Worm (Caenorhabditis elegans) whole organism, mixed stage, embryonic: ENCODE measurements around the gene qars-1.

Experiments used
- bed-3 ChIP-seq: fragments of 200-800 bp; sonication (Bioruptor generic); optimal IDR thresholded peaks from 3 replicates; lab custom pipeline; 2018; ENCODE audit warnings: mild to moderate bottlenecking, missing genetic modification characterization, moderate library complexity, missing compliant biosample characterization
- blmp-1 ChIP-seq: fragments of 150-350 bp; optimal IDR thresholded peaks from 2 replicates; lab custom pipeline; 2014; ENCODE audit warnings: missing biosample characterization, missing genetic modification characterization
- ceh-83 ChIP-seq: fragments of 200-800 bp; sonication (Bioruptor generic); optimal IDR thresholded peaks from 2 replicates; lab custom pipeline; 2018; ENCODE audit warnings: mild to moderate bottlenecking, missing genetic modification characterization, missing compliant biosample characterization
- ces-1 ChIP-seq: fragments of 150-350 bp; optimal IDR thresholded peaks from 2 replicates; lab custom pipeline; 2014; ENCODE audit warnings: missing biosample characterization, missing genetic modification reagents, missing genetic modification characterization
- cnd-1 ChIP-seq: fragments of 200-800 bp; sonication (Bioruptor generic); optimal IDR thresholded peaks from 2 replicates; lab custom pipeline; 2018; ENCODE audit warnings: mild to moderate bottlenecking, missing genetic modification characterization, missing compliant biosample characterization
- drap-1 ChIP-seq: fragments of 200-800 bp; sonication (Bioruptor generic); optimal IDR thresholded peaks from 3 replicates; lab custom pipeline; 2018; ENCODE audit warnings: mild to moderate bottlenecking, missing genetic modification characterization, missing compliant biosample characterization
- elt-1 ChIP-seq: sonication (generic microtip); optimal IDR thresholded peaks from 2 replicates; lab custom pipeline; 2017; ENCODE audit warnings: missing genetic modification characterization, mild to moderate bottlenecking, missing compliant biosample characterization, antibody characterized with exemption, moderate library complexity, borderline replicate concordance; ENCODE audit not compliant: insufficient read depth
- elt-3 ChIP-seq: fragments of 150-350 bp; optimal IDR thresholded peaks from 2 replicates; lab custom pipeline; 2014; ENCODE audit warnings: missing biosample characterization, missing genetic modification characterization
- flh-1 ChIP-seq: fragments of 200-800 bp; sonication (Bioruptor generic); optimal IDR thresholded peaks from 2 replicates; lab custom pipeline; 2018; ENCODE audit warnings: mild to moderate bottlenecking, missing genetic modification characterization, moderate library complexity, missing compliant biosample characterization
- ham-2 ChIP-seq: fragments of 200-800 bp; sonication (Bioruptor generic); optimal IDR thresholded peaks from 2 replicates; lab custom pipeline; 2018; ENCODE audit warnings: mild to moderate bottlenecking, missing genetic modification characterization, missing compliant biosample characterization
- hlh-1 ChIP-seq: fragments of 150-350 bp; optimal IDR thresholded peaks from 2 replicates; lab custom pipeline; 2014; ENCODE audit warnings: missing biosample characterization, missing genetic modification reagents, missing genetic modification characterization
- lin-13 ChIP-seq: fragments of 150-350 bp; optimal IDR thresholded peaks from 2 replicates; lab custom pipeline; 2014; ENCODE audit warnings: missing biosample characterization, missing genetic modification characterization
- lin-32 ChIP-seq: fragments of 200-800 bp; sonication (Bioruptor generic); optimal IDR thresholded peaks from 2 replicates; lab custom pipeline; 2018; ENCODE audit warnings: mild to moderate bottlenecking, missing genetic modification characterization, missing compliant biosample characterization
- lsy-2 ChIP-seq: fragments of 150-350 bp; optimal IDR thresholded peaks from 2 replicates; lab custom pipeline; 2014; ENCODE audit warnings: missing biosample characterization, missing genetic modification characterization
- mab-5 ChIP-seq: fragments of 150-350 bp; optimal IDR thresholded peaks from 2 replicates; lab custom pipeline; 2014; ENCODE audit warnings: missing biosample characterization, missing genetic modification characterization
- mep-1 ChIP-seq: fragments of 150-350 bp; optimal IDR thresholded peaks from 2 replicates; lab custom pipeline; 2017; ENCODE audit warnings: missing biosample characterization, missing genetic modification reagents, missing genetic modification characterization, inconsistent platforms
- mls-2 ChIP-seq: sonication (generic microtip); optimal IDR thresholded peaks from 2 replicates; lab custom pipeline; 2016; ENCODE audit warnings: mild to moderate bottlenecking, missing genetic modification characterization, moderate library complexity, missing compliant biosample characterization
- nhr-12 ChIP-seq: fragments of 150-350 bp; optimal IDR thresholded peaks from 2 replicates; lab custom pipeline; 2014; ENCODE audit warnings: missing biosample characterization, missing genetic modification characterization
- nhr-2 ChIP-seq: fragments of 150-350 bp; optimal IDR thresholded peaks from 2 replicates; lab custom pipeline; 2014; ENCODE audit warnings: missing biosample characterization, missing genetic modification characterization
- nhr-237 ChIP-seq: fragments of 150-350 bp; optimal IDR thresholded peaks from 2 replicates; lab custom pipeline; 2014; ENCODE audit warnings: missing biosample characterization, missing genetic modification characterization
- nhr-28 ChIP-seq: fragments of 150-350 bp; optimal IDR thresholded peaks from 2 replicates; lab custom pipeline; 2014; ENCODE audit warnings: missing biosample characterization, missing genetic modification characterization
- nhr-76 ChIP-seq: sonication (generic microtip); optimal IDR thresholded peaks from 2 replicates; lab custom pipeline; 2017; ENCODE audit warnings: missing biosample characterization, missing genetic modification characterization
- pha-4 ChIP-seq: fragments of 150-350 bp; optimal IDR thresholded peaks from 2 replicates; lab custom pipeline; 2018; ENCODE audit warnings: missing biosample characterization, missing genetic modification reagents, missing genetic modification characterization
- sem-2 ChIP-seq: fragments of 200-800 bp; sonication (Bioruptor generic); optimal IDR thresholded peaks from 2 replicates; lab custom pipeline; 2018; ENCODE audit warnings: mild to moderate bottlenecking, missing genetic modification characterization, missing compliant biosample characterization
- sptf-1 ChIP-seq: sonication (generic microtip); optimal IDR thresholded peaks from 2 replicates; lab custom pipeline; 2017; ENCODE audit warnings: mild to moderate bottlenecking, missing genetic modification characterization, moderate library complexity, missing compliant biosample characterization
- tbx-8 ChIP-seq: fragments of 200-800 bp; sonication (Bioruptor generic); optimal IDR thresholded peaks from 2 replicates; lab custom pipeline; 2018; ENCODE audit warnings: mild to moderate bottlenecking, missing genetic modification characterization, moderate library complexity, missing compliant biosample characterization
- unc-120 ChIP-seq: sonication (generic microtip); optimal IDR thresholded peaks from 2 replicates; lab custom pipeline; 2017; ENCODE audit warnings: missing genetic modification characterization, missing compliant biosample characterization; ENCODE audit not compliant: poor library complexity, severe bottlenecking
- unc-39 ChIP-seq: fragments of 150-350 bp; optimal IDR thresholded peaks from 2 replicates; lab custom pipeline; 2014; ENCODE audit warnings: missing biosample characterization, missing genetic modification characterization
- unc-62 ChIP-seq: fragments of 150-350 bp; optimal IDR thresholded peaks from 2 replicates; lab custom pipeline; 2014; ENCODE audit warnings: missing biosample characterization, missing genetic modification reagents, missing genetic modification characterization
- zip-8 ChIP-seq: fragments of 150-350 bp; optimal IDR thresholded peaks from 2 replicates; lab custom pipeline; 2014; ENCODE audit warnings: missing biosample characterization, missing genetic modification characterization
- ztf-11 ChIP-seq: fragments of 150-350 bp; optimal IDR thresholded peaks from 2 replicates; lab custom pipeline; 2014; ENCODE audit warnings: missing biosample characterization, missing genetic modification characterization

The qars-1 gene

DNA sequence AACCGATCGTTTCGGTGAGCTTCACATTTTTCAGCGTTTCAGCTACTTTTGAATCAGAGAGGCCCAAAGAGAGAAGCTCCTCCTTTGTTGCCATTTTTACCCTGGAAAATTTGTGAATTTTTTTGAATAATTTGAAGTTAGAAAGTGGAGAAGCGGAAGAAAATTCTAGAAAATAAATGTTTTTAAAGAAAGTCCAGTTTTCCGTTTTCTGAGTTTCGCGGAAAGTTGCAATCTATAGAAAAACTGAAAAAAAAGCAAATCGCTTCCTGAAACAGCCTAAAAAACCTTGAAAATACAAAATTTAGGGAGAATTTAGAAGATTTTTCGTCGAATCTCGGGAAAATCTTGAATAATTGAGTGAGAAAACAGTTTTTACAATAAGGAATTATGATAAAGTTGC lies at the start of gene qars-1:
Gene qars-1 (minus strand): TSS at position 101 of the 400 bp plus-strand sequence.
- no peak for TF ChIP-seq flh-1 (GFP tag; lab: Kevin White, UChicago)
- TF ChIP-seq mep-1 (tag; lab: Kevin White, UChicago) = no peak
- TF ChIP-seq mls-2 (tag; lab: Kevin White, UChicago) = no peak
- no peak for TF ChIP-seq ztf-11
- TF ChIP-seq drap-1 = no peak
- no peak for TF ChIP-seq nhr-12 (tag; lab: Kevin White, UChicago)
- TF ChIP-seq pha-4 = no peak
- no peak for TF ChIP-seq blmp-1 (tag; lab: Kevin White, UChicago)
- TF ChIP-seq unc-120 (tag; lab: Kevin White, UChicago) = no peak
- TF ChIP-seq elt-1 (tag; lab: Kevin White, UChicago) = no peak
- no peak for TF ChIP-seq lin-32 (GFP tag; lab: Kevin White, UChicago)
- no peak for TF ChIP-seq unc-62

- no peak for TF ChIP-seq unc-62
- no peak for TF ChIP-seq unc-39 (tag; lab: Kevin White, UChicago)
- no peak for TF ChIP-seq mab-5 (tag; lab: Kevin White, UChicago)
- no peak for TF ChIP-seq nhr-237
- TF ChIP-seq tbx-8 (GFP tag; lab: Kevin White, UChicago) = no peak
- TF ChIP-seq lin-32 (GFP tag; lab: Kevin White, UChicago) = no peak
- TF ChIP-seq nhr-2 = no peak
- no peak for TF ChIP-seq sem-2 (GFP tag; lab: Kevin White, UChicago)
- TF ChIP-seq elt-1 (tag; lab: Kevin White, UChicago) = no peak
- no peak for TF ChIP-seq blmp-1 (tag; lab: Kevin White, UChicago)
- TF ChIP-seq ceh-83 = no peak
- TF ChIP-seq sptf-1 = no peak
- no peak for TF ChIP-seq mep-1 (tag; lab: Kevin White, UChicago)
- no peak for TF ChIP-seq ham-2
- TF ChIP-seq ztf-11 = no peak
- no peak for TF ChIP-seq pha-4
- TF ChIP-seq nhr-28 (tag; lab: Kevin White, UChicago) = no peak
- no peak for TF ChIP-seq unc-120 (tag; lab: Kevin White, UChicago)
- TF ChIP-seq cnd-1 (tag; lab: Kevin White, UChicago) = no peak
- no peak for TF ChIP-seq nhr-12 (tag; lab: Kevin White, UChicago)
These were observed 45.0 kb upstream of the qars-1 start, which contains the start of gene Y41E3.13 for ce11 chrIV:15057994-15058393. Gene Y41E3.13, plus strand, starts transcription at chrIV:15058294.

- TF ChIP-seq blmp-1 (tag; lab: Kevin White, UChicago) (no peak), pha-4 (no peak), bed-3 (GFP tag; lab: Kevin White, UChicago) (no peak), lsy-2 (tag; lab: Kevin White, UChicago) (no peak), cnd-1 (tag; lab: Kevin White, UChicago) (no peak), hlh-1 (no peak), lin-13 (tag; lab: Kevin White, UChicago) (no peak), mls-2 (tag; lab: Kevin White, UChicago) (no peak), ham-2 (no peak), elt-3 (no peak), lin-32 (GFP tag; lab: Kevin White, UChicago) (no peak), nhr-237 (no peak)
These were observed 43.2 kb upstream of the qars-1 start, which contains the start of gene Y41E3.19 for ce11 chrIV:15056081-15056586. Gene Y41E3.19, plus strand, starts transcription at chrIV:15056131.

- TF ChIP-seq nhr-28 (tag; lab: Kevin White, UChicago) (no peak), nhr-237 (no peak), lin-13 (tag; lab: Kevin White, UChicago) (no peak), mls-2 (tag; lab: Kevin White, UChicago) (no peak), elt-3 (no peak), flh-1 (GFP tag; lab: Kevin White, UChicago) (no peak), cnd-1 (tag; lab: Kevin White, UChicago) (no peak), hlh-1 (no peak), zip-8 (no peak), ces-1 (GFP tag; lab: Kevin White, UChicago) (no peak), unc-62 (no peak), sptf-1 (no peak), mep-1 (tag; lab: Kevin White, UChicago) (no peak), nhr-76 (tag; lab: Kevin White, UChicago) (no peak)
These were observed 40.3 kb upstream of the qars-1 start, which contains the start of gene srt-47 for ce11 chrIV:15053271-15053670. Gene srt-47, minus strand, starts transcription at chrIV:15053371.
